Fruit fly (Drosophila melanogaster) whole organism, prepupa: Measurements from ENCODE around the gene CG1785.

Source experiments
- CG10631 ChIP-seq: fragments of 200-800 bp; sonication (Bioruptor generic); optimal IDR thresholded peaks from 2 replicates; lab custom pipeline; 2016; ENCODE audit warnings: missing biosample characterization, missing genetic modification characterization
- CG10669 ChIP-seq: fragments of 200-800 bp; sonication (Bioruptor generic); optimal IDR thresholded peaks from 3 replicates; lab custom pipeline; 2018; ENCODE audit warnings: missing biosample characterization, mild to moderate bottlenecking, missing genetic modification characterization, moderate library complexity
- CG11294 ChIP-seq: fragments of 200-800 bp; sonication (Bioruptor generic); IDR thresholded peaks from 2 replicates; pipeline ENCODE4 v1.3.6; 2022; ENCODE audit warnings: missing biosample characterization, missing genetic modification characterization
- CG11902 ChIP-seq: fragments of 200-800 bp; sonication (Bioruptor generic); optimal IDR thresholded peaks from 3 replicates; lab custom pipeline; 2016; ENCODE audit warnings: missing biosample characterization, missing genetic modification characterization
- CG1621 ChIP-seq: fragments of 200-800 bp; sonication (Bioruptor generic); optimal IDR thresholded peaks from 3 replicates; lab custom pipeline; 2018; ENCODE audit warnings: missing biosample characterization, mild to moderate bottlenecking, missing genetic modification characterization
- CG3032 ChIP-seq: fragments of 200-800 bp; optimal IDR thresholded peaks from 2 replicates; lab custom pipeline; 2019; ENCODE audit warnings: missing biosample characterization, mild to moderate bottlenecking, missing genetic modification characterization, moderate library complexity
- CG31627 ChIP-seq: fragments of 200-800 bp; sonication (Bioruptor generic); optimal IDR thresholded peaks from 3 replicates; lab custom pipeline; 2016; ENCODE audit warnings: missing biosample characterization, missing genetic modification characterization
- CG34406 ChIP-seq: fragments of 200-800 bp; sonication (Bioruptor generic); optimal IDR thresholded peaks from 3 replicates; lab custom pipeline; 2016; ENCODE audit warnings: missing biosample characterization, missing genetic modification characterization
- CG3919 ChIP-seq: fragments of 200-800 bp; sonication (Bioruptor generic); optimal IDR thresholded peaks from 3 replicates; lab custom pipeline; 2016; ENCODE audit warnings: missing biosample characterization, missing genetic modification characterization
- CG6163 ChIP-seq: fragments of 200-800 bp; sonication (Bioruptor generic); IDR thresholded peaks from 3 replicates; pipeline ENCODE4 v1.3.6; 2022; ENCODE audit warnings: missing biosample characterization, missing genetic modification characterization
- CG6276 ChIP-seq: fragments of 200-800 bp; sonication (Bioruptor generic); optimal IDR thresholded peaks from 2 replicates; lab custom pipeline; 2017; ENCODE audit warnings: missing biosample characterization, mild to moderate bottlenecking, missing genetic modification characterization
- CG6792 ChIP-seq: fragments of 200-800 bp; sonication (Bioruptor generic); optimal IDR thresholded peaks from 3 replicates; lab custom pipeline; 2016; ENCODE audit warnings: missing biosample characterization, missing genetic modification characterization
- CG6808 ChIP-seq: fragments of 200-800 bp; sonication (Bioruptor generic); optimal IDR thresholded peaks from 3 replicates; lab custom pipeline; 2017; ENCODE audit warnings: missing biosample characterization, missing genetic modification characterization, mild to moderate bottlenecking, moderate library complexity, missing genetic modification reagents
- CG7368 ChIP-seq: fragments of 200-800 bp; sonication (Bioruptor generic); optimal IDR thresholded peaks from 3 replicates; lab custom pipeline; 2016; ENCODE audit warnings: missing biosample characterization, missing genetic modification characterization
- CG8119 ChIP-seq: fragments of 200-800 bp; sonication (Bioruptor generic); IDR thresholded peaks from 3 replicates; pipeline ENCODE4 v1.3.6; 2022; ENCODE audit warnings: missing biosample characterization, missing genetic modification characterization
- CG8319 ChIP-seq: fragments of 200-800 bp; sonication (Bioruptor generic); optimal IDR thresholded peaks from 3 replicates; lab custom pipeline; 2016; ENCODE audit warnings: missing biosample characterization, missing genetic modification characterization
- CG8632 ChIP-seq: fragments of 200-800 bp; sonication (Bioruptor generic); optimal IDR thresholded peaks from 3 replicates; lab custom pipeline; 2016; ENCODE audit warnings: missing biosample characterization, missing genetic modification characterization
- CG9139 ChIP-seq: fragments of 200-800 bp; sonication (Bioruptor generic); optimal IDR thresholded peaks from 3 replicates; lab custom pipeline; 2017; ENCODE audit warnings: missing biosample characterization, mild to moderate bottlenecking, missing genetic modification characterization
- Eip75B ChIP-seq: fragments of 200-800 bp; sonication (Bioruptor generic); optimal IDR thresholded peaks from 3 replicates; lab custom pipeline; 2016; ENCODE audit warnings: missing biosample characterization, missing genetic modification characterization
- Eip78C ChIP-seq: fragments of 200-800 bp; sonication (Bioruptor generic); peaks from one replicate; lab custom pipeline; 2016; ENCODE audit warnings: missing biosample characterization, missing genetic modification characterization
- Eip93F ChIP-seq: fragments of 200-800 bp; sonication (Bioruptor generic); optimal IDR thresholded peaks from 2 replicates; lab custom pipeline; 2016; ENCODE audit warnings: missing biosample characterization, mild to moderate bottlenecking, missing genetic modification characterization
- Ets21C ChIP-seq: fragments of 200-800 bp; sonication (Bioruptor generic); optimal IDR thresholded peaks from 3 replicates; lab custom pipeline; 2016; ENCODE audit warnings: missing biosample characterization, missing genetic modification characterization
- Gug ChIP-seq: fragments of 200-800 bp; sonication (Bioruptor generic); IDR thresholded peaks from 2 replicates; pipeline ENCODE4 v1.3.6; 2022; ENCODE audit warnings: missing biosample characterization, missing genetic modification characterization
- Hr38 ChIP-seq: sonication (Bioruptor generic); optimal IDR thresholded peaks from 2 replicates; lab custom pipeline; 2016; ENCODE audit warnings: missing biosample characterization, missing genetic modification characterization
- Hr39 ChIP-seq: fragments of 200-800 bp; sonication (Bioruptor generic); optimal IDR thresholded peaks from 2 replicates; lab custom pipeline; 2016; ENCODE audit warnings: missing biosample characterization, missing genetic modification characterization
- Hr4 ChIP-seq: fragments of 200-800 bp; sonication (Bioruptor generic); optimal IDR thresholded peaks from 3 replicates; lab custom pipeline; 2016; ENCODE audit warnings: missing biosample characterization, missing genetic modification characterization
- Lpt ChIP-seq: fragments of 200-800 bp; sonication (Bioruptor generic); optimal IDR thresholded peaks from 3 replicates; lab custom pipeline; 2016; ENCODE audit warnings: missing biosample characterization, missing genetic modification characterization
- Met ChIP-seq: fragments of 200-800 bp; sonication (Bioruptor generic); optimal IDR thresholded peaks from 3 replicates; lab custom pipeline; 2016; ENCODE audit warnings: missing biosample characterization, missing genetic modification characterization
- Smox ChIP-seq: fragments of 200-800 bp; sonication (Bioruptor generic); optimal IDR thresholded peaks from 3 replicates; lab custom pipeline; 2016; ENCODE audit warnings: missing biosample characterization, missing genetic modification characterization
- Sox102F ChIP-seq: fragments of 200-800 bp; sonication (Bioruptor generic); optimal IDR thresholded peaks from 2 replicates; lab custom pipeline; 2016; ENCODE audit warnings: missing biosample characterization, mild to moderate bottlenecking, missing genetic modification characterization
- Sox15 ChIP-seq: fragments of 200-800 bp; sonication (Bioruptor generic); optimal IDR thresholded peaks from 3 replicates; lab custom pipeline; 2016; ENCODE audit warnings: missing biosample characterization, missing genetic modification characterization
- achi ChIP-seq: fragments of 200-800 bp; sonication (Bioruptor generic); optimal IDR thresholded peaks from 3 replicates; lab custom pipeline; 2016; ENCODE audit warnings: missing biosample characterization, missing genetic modification characterization
- cyc ChIP-seq: fragments of 200-800 bp; sonication (Bioruptor generic); optimal IDR thresholded peaks from 3 replicates; lab custom pipeline; 2016; ENCODE audit warnings: missing biosample characterization, missing genetic modification characterization
- dac ChIP-seq: fragments of 200-800 bp; sonication (Bioruptor generic); optimal IDR thresholded peaks from 2 replicates; lab custom pipeline; 2017; ENCODE audit warnings: missing biosample characterization, mild to moderate bottlenecking, missing genetic modification characterization
- dsx ChIP-seq: fragments of 200-800 bp; optimal IDR thresholded peaks from 3 replicates; lab custom pipeline; 2019; ENCODE audit warnings: missing biosample characterization, mild to moderate bottlenecking, missing genetic modification characterization, moderate library complexity; ENCODE audit not compliant: poor library complexity, severe bottlenecking
- eg ChIP-seq: fragments of 200-800 bp; sonication (Bioruptor generic); IDR thresholded peaks from 3 replicates; pipeline ENCODE4 v1.3.6; 2022; ENCODE audit warnings: missing biosample characterization, missing genetic modification characterization
- esn ChIP-seq: fragments of 200-800 bp; sonication (Bioruptor generic); optimal IDR thresholded peaks from 2 replicates; lab custom pipeline; 2016; ENCODE audit warnings: missing biosample characterization, mild to moderate bottlenecking, missing genetic modification characterization, moderate library complexity
- fd59A ChIP-seq: fragments of 200-800 bp; sonication (Bioruptor generic); optimal IDR thresholded peaks from 2 replicates; lab custom pipeline; 2017; ENCODE audit warnings: missing biosample characterization, mild to moderate bottlenecking, missing genetic modification characterization, missing genetic modification reagents
- fkh ChIP-seq: fragments of 200-800 bp; sonication (Bioruptor generic); optimal IDR thresholded peaks from 3 replicates; lab custom pipeline; 2017; ENCODE audit warnings: missing biosample characterization, mild to moderate bottlenecking, missing genetic modification characterization, moderate library complexity
- lz ChIP-seq: fragments of 200-800 bp; sonication (Bioruptor generic); optimal IDR thresholded peaks from 3 replicates; lab custom pipeline; 2016; ENCODE audit warnings: missing biosample characterization, missing genetic modification characterization
- pdm3 ChIP-seq: fragments of 200-800 bp; sonication (Bioruptor generic); optimal IDR thresholded peaks from 3 replicates; lab custom pipeline; 2016; ENCODE audit warnings: missing biosample characterization, missing genetic modification characterization
- salr ChIP-seq, 2 experiments: fragments of 200-800 bp; sonication (Bioruptor generic); optimal IDR thresholded peaks; 3 replicates each; lab custom pipeline; 2016 to 2018; ENCODE audit warnings: missing biosample characterization in 2 of 2, missing genetic modification characterization in 2 of 2, mild to moderate bottlenecking in 1 of 2
- spab ChIP-seq: fragments of 200-800 bp; sonication (Bioruptor generic); optimal IDR thresholded peaks from 2 replicates; lab custom pipeline; 2017; ENCODE audit warnings: missing biosample characterization, mild to moderate bottlenecking, missing genetic modification characterization, missing genetic modification reagents
- svp ChIP-seq: fragments of 200-800 bp; sonication (Bioruptor generic); peaks from one replicate; lab custom pipeline; 2016; ENCODE audit warnings: missing biosample characterization, missing genetic modification characterization

CG1785 gene

dm6 chrX:8681822-8682632, 32.7 kb upstream of the CG1785 start (continued):
- no peak for TF ChIP-seq dac (GFP tag; lab: Kevin White, UChicago)
- no peak for TF ChIP-seq CG6808 (GFP tag; lab: Kevin White, UChicago)
- no peak for TF ChIP-seq Smox (GFP tag; lab: Kevin White, UChicago)
- TF ChIP-seq Met (GFP tag; lab: Kevin White, UChicago): no peak
- peak; percentile 79 for TF ChIP-seq svp (GFP tag; lab: Kevin White, UChicago)
- TF ChIP-seq CG6276 (GFP tag; lab: Kevin White, UChicago): peak; percentile 58
- no peak for TF ChIP-seq CG3032 (tag; lab: Kevin White, UChicago)
- TF ChIP-seq CG11294 (GFP tag; lab: Robert Waterston, UW): no peak
- TF ChIP-seq pdm3 (GFP tag; lab: Kevin White, UChicago): no peak
- TF ChIP-seq CG6792: no peak
- TF ChIP-seq Lpt: peak; percentile 18
- peak; percentile 30 for TF ChIP-seq fkh
- peak; percentile 65; the same call in 2 of the 3 replicates for TF ChIP-seq CG8119 (GFP tag; lab: Robert Waterston, UW)
- peak; percentile 1 for TF ChIP-seq CG9139 (GFP tag; lab: Kevin White, UChicago)
- no peak for TF ChIP-seq CG8319
- TF ChIP-seq CG6163 (GFP tag; lab: Robert Waterston, UW): peak; percentile 59; the same call in 2 of the 3 replicates
- no peak for TF ChIP-seq fd59A (GFP tag; lab: Kevin White, UChicago)
- no peak for TF ChIP-seq Ets21C
- no peak for TF ChIP-seq CG31627 (GFP tag; lab: Kevin White, UChicago)
- TF ChIP-seq CG7368 (GFP tag; lab: Kevin White, UChicago): no peak
- TF ChIP-seq Sox15 (GFP tag; lab: Kevin White, UChicago): no peak
- no peak for TF ChIP-seq salr (GFP tag; optimal IDR thresholded peaks at IDR 0.05; lab: Kevin White, UChicago)

dm6 chrX:8685394-8685793, 29.3 kb upstream of the CG1785 start:
- peak; percentile 97 for TF ChIP-seq svp (GFP tag; lab: Kevin White, UChicago)
- TF ChIP-seq dsx: no peak
- TF ChIP-seq CG31627 (GFP tag; lab: Kevin White, UChicago): no peak

DNA sequence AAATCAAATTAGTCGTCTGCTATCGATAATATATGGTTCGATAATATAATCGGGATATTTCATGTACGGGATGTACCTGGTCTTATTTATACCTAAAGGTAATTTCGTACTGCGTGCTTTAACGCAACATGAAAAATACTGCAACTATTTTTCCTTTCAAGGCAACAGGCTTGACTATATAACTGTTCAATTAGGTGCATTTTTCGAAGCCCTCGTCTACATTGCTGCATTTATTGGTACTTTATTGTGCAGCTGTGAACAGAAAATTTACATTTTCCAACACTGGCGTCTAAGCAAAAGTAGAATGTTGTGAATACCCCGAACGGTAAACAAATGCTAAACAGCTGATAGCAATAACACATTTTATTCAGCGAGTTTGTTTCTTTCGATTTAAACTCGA, 24.7 kb upstream of the CG1785 start, which contains the start of the genes Ppt1 and Ogg1:
Gene Ppt1, minus strand, starts transcription at position 225 of the 400 bp plus-strand sequence.
Gene Ogg1, plus strand, starts transcription at position 325 of the 400 bp plus-strand sequence.
- peak; percentile 15 for TF ChIP-seq CG34406
- no peak for TF ChIP-seq CG11294 (GFP tag; lab: Robert Waterston, UW)
- TF ChIP-seq lz (GFP tag; lab: Kevin White, UChicago): peak; percentile 62
- peak; percentile 58 for TF ChIP-seq Eip75B
- no peak for TF ChIP-seq spab (GFP tag; lab: Kevin White, UChicago)
- peak; percentile 77 for TF ChIP-seq esn (GFP tag; lab: Kevin White, UChicago)
- peak; percentile 71 for TF ChIP-seq CG31627 (GFP tag; lab: Kevin White, UChicago)
- peak; percentile 29 for TF ChIP-seq CG1621 (tag; lab: Kevin White, UChicago)
- peak; percentile 20; the same call in 1 of the 3 replicates for TF ChIP-seq eg (GFP tag; lab: Robert Waterston, UW)
- TF ChIP-seq CG6792: peak; percentile 47
- peak; percentile 65 for TF ChIP-seq Hr39 (GFP tag; lab: Kevin White, UChicago)
- no peak for TF ChIP-seq dac (GFP tag; lab: Kevin White, UChicago)
- no peak for TF ChIP-seq Sox102F (GFP tag; lab: Kevin White, UChicago)
- TF ChIP-seq CG10669 (GFP tag; lab: Kevin White, UChicago): peak; percentile 41
- peak; percentile 41 for TF ChIP-seq dsx
- 0 out of 2 replicates have a peak, but pooled peaks have one; percentile 26 for TF ChIP-seq Gug (GFP tag; lab: Robert Waterston, UW)
- TF ChIP-seq Hr38 (GFP tag; lab: Kevin White, UChicago): no peak
- TF ChIP-seq CG6276 (GFP tag; lab: Kevin White, UChicago): no peak
- peak; percentile 5 for TF ChIP-seq CG8319
- TF ChIP-seq CG10631: peak; percentile 57
- peak; percentile 40 for TF ChIP-seq CG3032 (tag; lab: Kevin White, UChicago)
- TF ChIP-seq Eip78C (GFP tag; lab: Kevin White, UChicago): peak; percentile 86
- TF ChIP-seq CG8632: peak; percentile 6
- peak; percentile 21 for TF ChIP-seq Hr4
- no peak for TF ChIP-seq CG7368 (GFP tag; lab: Kevin White, UChicago)
- TF ChIP-seq CG11902: peak; percentile 8
- TF ChIP-seq Ets21C: peak; percentile 52
- peak; percentile 0 for TF ChIP-seq Eip93F (GFP tag; lab: Kevin White, UChicago)
- TF ChIP-seq CG6163 (GFP tag; lab: Robert Waterston, UW): peak; percentile 31; the same call in 1 of the 3 replicates
- TF ChIP-seq CG3919: no peak
- peak; percentile 88 for TF ChIP-seq fkh
- peak; percentile 60 for TF ChIP-seq achi (GFP tag; lab: Kevin White, UChicago)
- no peak for TF ChIP-seq Met (GFP tag; lab: Kevin White, UChicago)
- peak; percentile 10 for TF ChIP-seq Sox15 (GFP tag; lab: Kevin White, UChicago)
- peak; percentile 54 for TF ChIP-seq cyc (GFP tag; lab: Kevin White, UChicago)
